Worm (Caenorhabditis elegans): ENCODE measurements around the gene dsb-1.

- TF ChIP-seq W03F9.2 (tag; optimal IDR thresholded peaks at IDR 0.05), result no peak
- no peak for TF ChIP-seq him-1 (tag; optimal IDR thresholded peaks at IDR 0.05)
Measured at ce11 chrIV:12443936-12444335, 35.2 kb downstream of the dsb-1 start, which contains the start of gene C25G4.2.
